Worm (Caenorhabditis elegans) whole organism, late embryonic: Measurements from ENCODE around the gene F56B3.4.

Experiments
- F13H6.1 ChIP-seq: sonication (generic microtip); optimal IDR thresholded peaks from 2 replicates; lab custom pipeline; 2016; ENCODE audit warnings: missing genetic modification characterization, missing compliant biosample characterization
- K02D7.2 ChIP-seq: sonication (generic microtip); optimal IDR thresholded peaks from 2 replicates; lab custom pipeline; 2017; ENCODE audit warnings: mild to moderate bottlenecking, missing genetic modification characterization, missing compliant biosample characterization
- T23F11.4 ChIP-seq: fragments of 200-800 bp; sonication (Bioruptor generic); optimal IDR thresholded peaks from 2 replicates; lab custom pipeline; 2018; ENCODE audit warnings: mild to moderate bottlenecking, missing genetic modification characterization, missing compliant biosample characterization
- ama-1 ChIP-seq: fragments of 150-350 bp; optimal IDR thresholded peaks from 2 replicates; lab custom pipeline; 2014
- ceh-22 ChIP-seq: sonication (generic microtip); optimal IDR thresholded peaks from 2 replicates; lab custom pipeline; 2017; ENCODE audit warnings: missing biosample characterization, missing genetic modification characterization
- ceh-24 ChIP-seq: sonication (generic microtip); optimal IDR thresholded peaks from 2 replicates; lab custom pipeline; 2016; ENCODE audit warnings: mild to moderate bottlenecking, missing genetic modification characterization, missing compliant biosample characterization
- ceh-48 ChIP-seq: sonication (generic microtip); optimal IDR thresholded peaks from 2 replicates; lab custom pipeline; 2016; ENCODE audit warnings: missing genetic modification characterization, inconsistent platforms, missing compliant biosample characterization
- ceh-6 ChIP-seq: fragments of 200-800 bp; sonication (Bioruptor generic); optimal IDR thresholded peaks from 2 replicates; lab custom pipeline; 2018; ENCODE audit warnings: mild to moderate bottlenecking, missing genetic modification characterization, missing compliant biosample characterization
- dmd-4 ChIP-seq: sonication (generic microtip); optimal IDR thresholded peaks from 2 replicates; lab custom pipeline; 2016; ENCODE audit warnings: borderline replicate concordance, missing genetic modification characterization, missing compliant biosample characterization
- elt-4 ChIP-seq: sonication (generic microtip); optimal IDR thresholded peaks from 2 replicates; lab custom pipeline; 2016; ENCODE audit warnings: missing genetic modification characterization, missing compliant biosample characterization
- eyg-1 ChIP-seq: sonication (generic microtip); optimal IDR thresholded peaks from 2 replicates; lab custom pipeline; 2016; ENCODE audit warnings: missing genotype, missing genetic modification characterization, missing compliant biosample characterization
- fax-1 ChIP-seq: sonication (generic microtip); optimal IDR thresholded peaks from 2 replicates; lab custom pipeline; 2016; ENCODE audit warnings: missing genotype, missing genetic modification characterization, missing compliant biosample characterization
- fkh-10 ChIP-seq: fragments of 150-350 bp; optimal IDR thresholded peaks from 2 replicates; lab custom pipeline; 2014; ENCODE audit warnings: missing biosample characterization, missing genetic modification reagents, missing genetic modification characterization
- gmeb-2 ChIP-seq: sonication (generic microtip); optimal IDR thresholded peaks from 2 replicates; lab custom pipeline; 2016; ENCODE audit warnings: missing genetic modification characterization, inconsistent platforms, missing compliant biosample characterization
- hlh-13 ChIP-seq: fragments of 200-800 bp; sonication (Bioruptor generic); optimal IDR thresholded peaks from 2 replicates; lab custom pipeline; 2018; ENCODE audit warnings: mild to moderate bottlenecking, missing genetic modification characterization, missing compliant biosample characterization
- lim-6 ChIP-seq: sonication (generic microtip); optimal IDR thresholded peaks from 2 replicates; lab custom pipeline; 2016; ENCODE audit warnings: missing genetic modification characterization, missing compliant biosample characterization
- lin-11 ChIP-seq: fragments of 200-800 bp; sonication (Bioruptor generic); optimal IDR thresholded peaks from 2 replicates; lab custom pipeline; 2018; ENCODE audit warnings: mild to moderate bottlenecking, missing genetic modification characterization, missing compliant biosample characterization
- mec-3 ChIP-seq: sonication (generic microtip); optimal IDR thresholded peaks from 2 replicates; lab custom pipeline; 2016; ENCODE audit warnings: borderline replicate concordance, missing genetic modification characterization, missing compliant biosample characterization
- nfya-1 ChIP-seq: sonication (generic microtip); optimal IDR thresholded peaks from 2 replicates; lab custom pipeline; 2017; ENCODE audit warnings: missing genetic modification characterization, mild to moderate bottlenecking, missing compliant biosample characterization, antibody characterized with exemption, moderate library complexity
- nhr-11 ChIP-seq: fragments of 150-350 bp; optimal IDR thresholded peaks from 2 replicates; lab custom pipeline; 2014; ENCODE audit warnings: missing biosample characterization, missing genetic modification characterization
- nhr-232 ChIP-seq: sonication (generic microtip); optimal IDR thresholded peaks from 2 replicates; lab custom pipeline; 2016; ENCODE audit warnings: missing genetic modification characterization, missing compliant biosample characterization
- npax-4 ChIP-seq: sonication (generic microtip); optimal IDR thresholded peaks from 2 replicates; lab custom pipeline; 2016; ENCODE audit warnings: missing genetic modification characterization, missing compliant biosample characterization
- pag-3 ChIP-seq: sonication (generic microtip); optimal IDR thresholded peaks from 2 replicates; lab custom pipeline; 2016; ENCODE audit warnings: missing compliant biosample characterization, missing genetic modification characterization, borderline replicate concordance
- pha-2 ChIP-seq: sonication (generic microtip); optimal IDR thresholded peaks from 2 replicates; lab custom pipeline; 2017; ENCODE audit warnings: mild to moderate bottlenecking, missing genetic modification characterization, missing compliant biosample characterization
- pqm-1 ChIP-seq: sonication (generic microtip); optimal IDR thresholded peaks from 2 replicates; lab custom pipeline; 2016; ENCODE audit warnings: missing genetic modification characterization, missing compliant biosample characterization
- pros-1 ChIP-seq: fragments of 150-350 bp; optimal IDR thresholded peaks from 2 replicates; lab custom pipeline; 2014; ENCODE audit warnings: missing biosample characterization, missing genetic modification reagents, missing genetic modification characterization
- rnt-1 ChIP-seq: sonication (generic microtip); optimal IDR thresholded peaks from 2 replicates; lab custom pipeline; 2016; ENCODE audit warnings: missing genetic modification characterization, missing compliant biosample characterization
- sox-2 ChIP-seq: fragments of 200-800 bp; sonication (Bioruptor generic); IDR thresholded peaks from 2 replicates; pipeline ENCODE4 v1.3.6; 2022; ENCODE audit warnings: missing genetic modification reagents, missing genetic modification characterization, missing compliant biosample characterization
- sox-4 ChIP-seq: sonication (generic microtip); optimal IDR thresholded peaks from 2 replicates; lab custom pipeline; 2017; ENCODE audit warnings: mild to moderate bottlenecking, missing genetic modification characterization, inconsistent platforms, missing compliant biosample characterization
- syd-9 ChIP-seq: sonication (generic microtip); optimal IDR thresholded peaks from 2 replicates; lab custom pipeline; 2016; ENCODE audit warnings: mild to moderate bottlenecking, missing genetic modification characterization, moderate library complexity, missing compliant biosample characterization
- ttx-3 ChIP-seq: sonication (generic microtip); optimal IDR thresholded peaks from 2 replicates; lab custom pipeline; 2016; ENCODE audit warnings: missing genetic modification reagents, missing genetic modification characterization, missing compliant biosample characterization
- unc-3 ChIP-seq, 2 experiments: fragments of 200-800 bp in 1 of 2; sonication (Bioruptor generic) in 1 of 2; sonication (generic microtip) in 1 of 2; conservative IDR thresholded peaks in 1 of 2; optimal IDR thresholded peaks in 1 of 2; 2 replicates each; pipeline versions ENCODE4 v1.3.6 to Lab custom; 2016 to 2022; ENCODE audit warnings: missing compliant biosample characterization in 2 of 2, missing genetic modification characterization in 2 of 2, missing genetic modification reagents in 1 of 2
- unc-42 ChIP-seq: sonication (generic microtip); optimal IDR thresholded peaks from 2 replicates; lab custom pipeline; 2016; ENCODE audit warnings: missing genotype, missing genetic modification characterization, missing compliant biosample characterization
- zip-5 ChIP-seq: sonication (generic microtip); optimal IDR thresholded peaks from 2 replicates; lab custom pipeline; 2016; ENCODE audit warnings: missing genetic modification characterization, missing compliant biosample characterization

F56B3.4 gene

ce11 chrIV:842095-842494 is 48.0 kb upstream of the F56B3.4 start, which contains the start of gene Y55F3BR.6:
Y55F3BR.6 (minus strand) TSS chrIV:842126.
- no peak for TF ChIP-seq gmeb-2 (tag; lab: Kevin White, UChicago)
- no peak for TF ChIP-seq unc-3 (GFP tag; conservative IDR thresholded peaks at IDR 0.05; lab: Robert Waterston, UW)
- TF ChIP-seq unc-3 (tag; optimal IDR thresholded peaks at IDR 0.05; lab: Kevin White, UChicago): no peak
- TF ChIP-seq ceh-48 (tag; lab: Kevin White, UChicago): no peak
- TF ChIP-seq T23F11.4: no peak
- no peak for TF ChIP-seq pqm-1 (tag; lab: Kevin White, UChicago)
- no peak for TF ChIP-seq pros-1
- TF ChIP-seq sox-2 (GFP tag; lab: Robert Waterston, UW): no peak
- no peak for TF ChIP-seq F13H6.1 (tag; lab: Kevin White, UChicago)
- TF ChIP-seq ceh-22 (tag; lab: Kevin White, UChicago): no peak

- no peak for TF ChIP-seq lim-6
- no peak for TF ChIP-seq ceh-24 (tag; lab: Kevin White, UChicago)
- no peak for TF ChIP-seq npax-4 (tag; lab: Kevin White, UChicago)
- TF ChIP-seq pqm-1 (tag; lab: Kevin White, UChicago): no peak
- TF ChIP-seq fkh-10 (GFP tag; lab: Kevin White, UChicago): no peak
- TF ChIP-seq nhr-11 (tag; lab: Kevin White, UChicago): no peak
- no peak for TF ChIP-seq K02D7.2 (tag; lab: Kevin White, UChicago)
- peak; percentile 15 for TF ChIP-seq nfya-1 (tag; lab: Kevin White, UChicago)
- TF ChIP-seq T23F11.4: no peak
Measured at ce11 chrIV:833517-833916, 39.4 kb upstream of the F56B3.4 start.

- TF ChIP-seq lin-11 (tag; lab: Kevin White, UChicago) (no peak), sox-4 (tag; lab: Kevin White, UChicago) (no peak), dmd-4 (no peak), ttx-3 (tag; lab: Kevin White, UChicago) (no peak), unc-42 (tag; lab: Kevin White, UChicago) (no peak)
Measured at ce11 chrIV:831796-832486, 37.9 kb upstream of the F56B3.4 start, which contains the start of the genes madf-1 and Y55F3BR.10. madf-1 (minus strand) TSS chrIV:831896. Y55F3BR.10 (plus strand) TSS chrIV:832436.

ce11 chrIV:830262-830960 is 36.3 kb upstream of the F56B3.4 start:
- no peak for TF ChIP-seq npax-4 (tag; lab: Kevin White, UChicago)
- TF ChIP-seq zip-5 (tag; lab: Kevin White, UChicago): no peak
- TF ChIP-seq nhr-232 (tag; lab: Kevin White, UChicago): no peak
- no peak for TF ChIP-seq rnt-1 (tag; lab: Kevin White, UChicago)
- TF ChIP-seq mec-3: no peak
- TF ChIP-seq pag-3 (tag; lab: Kevin White, UChicago): no peak
- no peak for TF ChIP-seq unc-42 (tag; lab: Kevin White, UChicago)
- no peak for TF ChIP-seq hlh-13 (GFP tag; lab: Kevin White, UChicago)
- no peak for TF ChIP-seq eyg-1 (tag; lab: Kevin White, UChicago)
- TF ChIP-seq ceh-6 (GFP tag; lab: Kevin White, UChicago): no peak
- TF ChIP-seq ama-1 (lab: Kevin White, UChicago): no peak
- no peak for TF ChIP-seq pha-2 (tag; lab: Kevin White, UChicago)
- no peak for TF ChIP-seq fax-1
- no peak for TF ChIP-seq syd-9
- no peak for TF ChIP-seq elt-4 (tag; lab: Kevin White, UChicago)
